Worm (Caenorhabditis elegans): ENCODE measurements around the gene alr-1.

alr-1 gene

ce11 chrX:11097343-11097742 is 28.1 kb downstream of the alr-1 start:
- TF ChIP-seq fkh-2 (tag; optimal IDR thresholded peaks at IDR 0.05): no peak
- TF ChIP-seq ceh-28 (tag; optimal IDR thresholded peaks at IDR 0.05): no peak
- TF ChIP-seq snpc-4 (tag; optimal IDR thresholded peaks at IDR 0.05): no peak
- TF ChIP-seq fkh-10 (GFP tag; optimal IDR thresholded peaks at IDR 0.05): no peak
- no peak for TF ChIP-seq ztf-11 (tag; optimal IDR thresholded peaks at IDR 0.05)
- TF ChIP-seq nhr-76 (tag; optimal IDR thresholded peaks at IDR 0.05): no peak
- no peak for TF ChIP-seq mdl-1 (tag; optimal IDR thresholded peaks at IDR 0.05)
- TF ChIP-seq lsy-12 (tag; optimal IDR thresholded peaks at IDR 0.05): no peak
- TF ChIP-seq nhr-11 (tag; optimal IDR thresholded peaks at IDR 0.05): no peak
- no peak for TF ChIP-seq mml-1 (tag; optimal IDR thresholded peaks at IDR 0.05)
- TF ChIP-seq elt-2 (tag; optimal IDR thresholded peaks at IDR 0.05): no peak
- no peak for TF ChIP-seq nhr-23 (tag; optimal IDR thresholded peaks at IDR 0.05)
- TF ChIP-seq tbx-2 (tag; optimal IDR thresholded peaks at IDR 0.05): no peak
- no peak for TF ChIP-seq fos-1 (tag; optimal IDR thresholded peaks at IDR 0.05)
- TF ChIP-seq ceh-82 (tag; optimal IDR thresholded peaks at IDR 0.05): no peak

DNA sequence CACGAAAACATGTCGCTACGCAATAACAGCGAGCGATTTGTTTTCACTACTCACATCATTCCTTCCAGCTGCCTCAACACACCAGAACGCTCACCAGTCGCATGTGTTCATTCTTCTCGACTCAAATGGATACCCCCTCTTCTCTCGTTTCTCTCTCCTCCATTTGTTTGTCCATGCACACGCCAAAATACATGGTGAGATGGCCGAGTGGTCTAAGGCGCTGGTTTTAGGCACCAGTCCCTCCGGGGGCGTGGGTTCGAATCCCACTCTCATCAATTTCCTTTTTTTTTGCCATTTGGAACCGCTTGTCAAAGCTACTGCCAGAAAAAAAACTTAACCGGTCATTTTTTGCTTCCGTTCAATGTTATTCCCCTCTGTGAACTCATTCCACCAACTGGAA is 29.9 kb downstream of the alr-1 start:
- TF ChIP-seq elt-2 (tag; optimal IDR thresholded peaks at IDR 0.05) (peak; percentile 46), pqm-1 (tag; optimal IDR thresholded peaks at IDR 0.05) (peak; percentile 19), ceh-9 (tag; optimal IDR thresholded peaks at IDR 0.05) (no peak), ZK546.5 (tag; optimal IDR thresholded peaks at IDR 0.05) (no peak), pha-4 (tag; optimal IDR thresholded peaks at IDR 0.05) (peak; percentile 47), nhr-12 (tag; optimal IDR thresholded peaks at IDR 0.05) (no peak), mdl-1 (tag; optimal IDR thresholded peaks at IDR 0.05) (no peak), sea-2 (GFP tag; optimal IDR thresholded peaks at IDR 0.05) (no peak), eor-1 (tag; optimal IDR thresholded peaks at IDR 0.05) (no peak), zag-1 (tag; optimal IDR thresholded peaks at IDR 0.05) (no peak), nhr-28 (tag; optimal IDR thresholded peaks at IDR 0.05) (no peak), snpc-4 (tag; optimal IDR thresholded peaks at IDR 0.05) (no peak), elt-3 (tag; optimal IDR thresholded peaks at IDR 0.05) (peak in 1 of 3 experiments; percentile 58), lin-15B (tag; optimal IDR thresholded peaks at IDR 0.05) (peak; percentile 16), unc-62 (GFP tag; optimal IDR thresholded peaks at IDR 0.05) (no peak), tbx-2 (tag; optimal IDR thresholded peaks at IDR 0.05) (peak; percentile 92), lsy-12 (tag; optimal IDR thresholded peaks at IDR 0.05) (peak; percentile 87), lin-39 (tag; optimal IDR thresholded peaks at IDR 0.05) (peak; percentile 76), fos-1 (tag; optimal IDR thresholded peaks at IDR 0.05) (peak; percentile 2), ceh-16 (tag; optimal IDR thresholded peaks at IDR 0.05) (no peak), jun-1 (tag; optimal IDR thresholded peaks at IDR 0.05) (peak; percentile 69), egl-27 (tag; optimal IDR thresholded peaks at IDR 0.05) (peak; percentile 6), nhr-25 (tag; optimal IDR thresholded peaks at IDR 0.05) (peak; percentile 69), ztf-4 (tag; optimal IDR thresholded peaks at IDR 0.05) (peak; percentile 26), daf-12 (tag; optimal IDR thresholded peaks at IDR 0.05) (no peak), nhr-23 (tag; optimal IDR thresholded peaks at IDR 0.05) (peak; percentile 61), ceh-82 (tag; optimal IDR thresholded peaks at IDR 0.05) (peak; percentile 80), hmg-11 (tag; optimal IDR thresholded peaks at IDR 0.05) (peak; percentile 92), ceh-28 (tag; optimal IDR thresholded peaks at IDR 0.05) (peak; percentile 67), mml-1 (tag; optimal IDR thresholded peaks at IDR 0.05) (no peak), R02D3.7 (tag; optimal IDR thresholded peaks at IDR 0.05) (peak; percentile 30), ztf-11 (tag; optimal IDR thresholded peaks at IDR 0.05) (no peak), nhr-43 (tag; optimal IDR thresholded peaks at IDR 0.05; ENCODE audit: poor library complexity, severe bottlenecking) (peak; percentile 92), nhr-77 (tag; optimal IDR thresholded peaks at IDR 0.05) (peak; percentile 63), nfya-1 (tag; optimal IDR thresholded peaks at IDR 0.05; ENCODE audit: insufficient read depth) (peak; percentile 66), egl-5 (tag; optimal IDR thresholded peaks at IDR 0.05) (peak; percentile 70), nhr-67 (tag; optimal IDR thresholded peaks at IDR 0.05) (no peak), skn-1 (tag; optimal IDR thresholded peaks at IDR 0.05) (peak; percentile 65)

Data from whole organism, L3 larva.